Fruit fly (Drosophila melanogaster): ENCODE results near the gene CheA75a.

CheA75a gene

DNA sequence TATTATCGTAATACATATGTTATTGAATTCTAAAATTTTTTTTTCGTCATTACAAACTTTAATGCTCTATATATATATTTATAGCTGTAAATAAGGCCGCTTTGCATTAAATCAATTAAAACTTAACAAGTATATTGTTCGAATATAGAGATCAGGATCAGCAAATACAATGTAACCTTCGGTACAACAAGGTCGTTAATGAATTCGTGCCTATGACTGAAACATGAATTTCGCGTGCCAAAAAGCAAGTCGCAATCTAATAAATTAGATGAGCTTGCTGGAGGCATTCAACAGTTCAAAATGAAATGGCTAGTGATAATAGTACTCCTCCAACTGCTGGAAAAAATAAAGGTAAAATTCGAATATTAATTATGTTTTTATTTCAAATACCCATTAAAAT, at the start of gene CheA75a:
Gene CheA75a (plus strand): TSS at position 301 of the 400 bp plus-strand sequence.
- TF ChIP-seq CG8478 (optimal IDR thresholded peaks at IDR 0.05): no peak
- TF ChIP-seq CTCF (optimal IDR thresholded peaks at IDR 0.05): no peak

DNA sequence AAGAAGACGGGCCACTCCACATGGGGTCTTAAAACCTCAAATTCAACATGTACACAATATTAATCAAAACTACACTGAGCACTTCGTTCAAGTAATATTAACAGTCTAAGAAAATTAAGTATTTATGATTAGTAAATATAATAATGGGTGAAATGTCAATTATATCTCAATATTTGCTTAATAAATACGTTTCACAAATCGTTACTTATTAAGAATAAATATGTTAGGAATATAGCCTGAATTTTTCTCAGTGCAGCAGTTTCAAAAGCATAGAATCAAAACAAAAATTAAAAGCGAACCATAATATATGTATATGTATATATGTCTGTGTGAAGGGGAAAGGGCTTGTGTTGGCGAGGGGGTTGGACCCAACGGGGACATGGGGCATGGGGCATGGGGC, 47.9 kb upstream of the CheA75a start:
- no peak for TF ChIP-seq CG8478 (optimal IDR thresholded peaks at IDR 0.05)
- TF ChIP-seq CTCF (optimal IDR thresholded peaks at IDR 0.05): no peak

DNA sequence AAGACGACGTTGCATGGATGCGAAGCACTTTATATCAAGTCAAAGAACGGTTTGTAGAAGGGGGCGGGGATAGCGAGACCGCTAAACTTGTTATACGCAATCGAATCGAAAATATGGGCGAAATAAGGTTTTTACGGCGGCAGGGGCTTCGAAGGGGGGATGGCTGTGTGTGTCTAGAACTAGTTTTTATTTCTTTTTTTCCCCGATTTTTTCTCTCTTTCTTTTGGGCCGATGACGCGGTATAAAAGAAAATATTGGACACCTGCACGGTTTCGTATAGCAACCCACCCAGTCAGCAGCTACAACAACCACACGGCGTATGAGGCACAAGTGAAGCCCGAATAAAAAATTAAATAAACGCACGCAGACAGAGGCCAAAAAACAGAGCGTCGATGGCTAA, 47.5 kb upstream of the CheA75a start:
- TF ChIP-seq CG8478 (optimal IDR thresholded peaks at IDR 0.05): no peak

DNA sequence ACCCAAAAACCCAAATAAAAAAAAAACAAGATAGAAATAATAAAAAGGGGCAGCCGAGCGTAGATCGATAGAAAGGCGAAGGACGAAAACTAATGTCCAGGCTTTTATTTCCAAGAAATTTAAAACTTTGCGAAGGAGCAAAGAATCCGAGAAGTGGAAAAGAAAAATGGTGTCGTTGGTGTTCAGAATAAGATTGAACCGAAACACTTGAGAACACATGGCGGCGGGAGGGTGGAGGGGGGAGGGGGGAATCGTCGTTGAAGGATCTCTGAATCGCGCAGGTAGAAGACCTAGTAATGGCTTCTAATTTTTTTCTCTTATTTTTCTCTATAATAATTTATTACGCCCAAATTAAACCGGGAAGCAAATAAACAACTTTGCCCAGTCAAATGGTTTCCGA, 46.4 kb upstream of the CheA75a start:
- TF ChIP-seq CTCF (optimal IDR thresholded peaks at IDR 0.05) (no peak), CG8478 (optimal IDR thresholded peaks at IDR 0.05) (no peak)

DNA sequence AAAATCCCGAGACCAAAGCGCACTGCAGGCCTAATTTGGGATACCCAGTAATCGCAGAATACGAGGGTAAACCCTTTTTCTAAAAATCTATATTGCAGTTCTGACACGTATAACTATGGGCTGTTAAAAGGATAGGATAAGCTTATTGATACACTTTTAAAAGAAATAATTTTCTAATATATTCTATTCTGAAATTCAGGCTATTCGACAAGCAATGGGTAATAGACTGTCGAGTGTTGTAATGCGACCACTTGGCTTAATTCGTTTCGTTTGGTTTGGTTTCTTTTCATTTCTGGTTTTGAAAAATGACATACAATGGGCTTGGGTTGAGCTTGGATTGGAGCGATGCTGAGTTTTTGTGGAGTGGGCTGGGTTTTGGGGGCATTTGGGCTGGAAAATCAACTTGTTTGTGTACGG, 39.6 kb upstream of the CheA75a start:
- no peak for TF ChIP-seq CTCF (optimal IDR thresholded peaks at IDR 0.05)
- no peak for TF ChIP-seq CG8478 (optimal IDR thresholded peaks at IDR 0.05)

DNA sequence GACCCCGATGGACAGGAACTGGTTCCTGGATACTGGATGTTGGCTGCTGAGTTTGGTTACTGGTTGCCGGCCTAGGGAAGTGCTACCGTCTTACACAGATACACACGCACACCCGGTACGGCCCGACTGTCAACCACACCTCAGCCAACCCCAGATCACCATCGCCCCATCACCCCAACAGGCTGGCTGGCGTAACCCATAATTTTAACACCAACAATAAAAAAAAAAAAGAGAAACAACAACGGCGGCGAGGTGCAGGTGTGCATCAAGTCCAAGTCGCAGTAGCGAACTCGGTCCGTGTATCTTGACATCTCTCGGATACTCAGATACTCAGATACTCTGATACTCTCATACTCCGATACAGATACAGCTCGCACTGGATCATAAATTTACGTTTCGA, 38.1 kb upstream of the CheA75a start:
- TF ChIP-seq CG8478 (optimal IDR thresholded peaks at IDR 0.05) (no peak), CTCF (optimal IDR thresholded peaks at IDR 0.05) (no peak)

DNA sequence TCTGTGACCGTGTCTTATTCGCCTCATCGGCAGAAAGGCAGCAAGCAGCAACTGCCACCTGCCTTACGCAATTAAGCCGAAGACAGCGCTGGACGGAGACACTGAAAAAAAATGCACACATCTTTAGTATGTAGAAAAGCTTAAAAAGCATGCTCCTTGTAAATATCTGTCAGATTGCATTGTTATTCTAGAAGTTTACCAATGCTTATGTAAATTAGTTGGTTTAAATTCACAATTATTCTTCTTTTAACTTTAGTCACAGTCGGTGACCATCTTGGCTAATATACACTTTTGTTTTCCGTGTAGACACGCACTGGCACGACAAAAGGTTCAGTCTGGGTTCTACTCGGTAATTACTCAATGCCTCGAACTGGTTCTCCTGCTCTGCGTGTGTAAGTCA, 36.2 kb upstream of the CheA75a start:
- TF ChIP-seq CG8478 (optimal IDR thresholded peaks at IDR 0.05) (no peak), CTCF (optimal IDR thresholded peaks at IDR 0.05) (no peak)

DNA sequence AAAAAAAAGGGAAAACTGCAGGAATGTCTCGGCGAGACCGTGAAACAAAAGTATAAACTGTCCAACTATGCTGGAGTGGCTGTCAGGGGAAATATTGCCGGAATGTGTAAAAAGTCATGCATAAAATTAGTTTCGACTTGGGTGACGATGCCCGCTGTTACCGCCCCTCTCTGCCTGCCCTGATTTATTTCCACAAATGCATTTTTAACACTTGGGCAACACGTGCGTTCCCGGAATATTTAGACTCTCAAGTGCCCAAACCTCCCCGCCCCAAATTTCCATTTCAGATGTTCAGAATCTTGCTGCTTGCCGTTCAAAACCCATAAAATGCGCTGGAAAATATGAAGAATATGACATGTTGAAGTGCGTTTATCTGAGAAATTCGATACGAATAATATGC, 35.0 kb upstream of the CheA75a start:
- TF ChIP-seq CTCF (optimal IDR thresholded peaks at IDR 0.05) (no peak), CG8478 (optimal IDR thresholded peaks at IDR 0.05) (no peak)

DNA sequence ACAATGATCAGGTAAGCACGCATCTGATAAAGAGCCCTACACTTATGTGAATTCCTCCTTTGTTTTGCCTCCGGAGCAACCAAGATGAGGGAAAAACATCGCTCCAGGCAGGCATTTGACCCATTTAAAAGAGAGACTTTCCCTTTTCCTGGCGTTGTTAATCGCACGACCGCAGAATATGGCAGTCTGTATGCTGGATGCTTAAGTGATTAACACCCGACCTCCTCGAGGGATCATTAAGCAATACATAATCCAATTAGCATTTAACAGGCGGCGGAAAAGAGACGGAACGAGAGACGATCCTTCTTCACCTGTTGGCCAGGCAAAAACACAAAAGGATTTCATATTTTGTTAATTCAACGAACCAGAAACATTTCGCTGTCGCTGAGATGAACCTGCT, 33.4 kb upstream of the CheA75a start:
- no peak for TF ChIP-seq CTCF (optimal IDR thresholded peaks at IDR 0.05)
- no peak for TF ChIP-seq CG8478 (optimal IDR thresholded peaks at IDR 0.05)

DNA sequence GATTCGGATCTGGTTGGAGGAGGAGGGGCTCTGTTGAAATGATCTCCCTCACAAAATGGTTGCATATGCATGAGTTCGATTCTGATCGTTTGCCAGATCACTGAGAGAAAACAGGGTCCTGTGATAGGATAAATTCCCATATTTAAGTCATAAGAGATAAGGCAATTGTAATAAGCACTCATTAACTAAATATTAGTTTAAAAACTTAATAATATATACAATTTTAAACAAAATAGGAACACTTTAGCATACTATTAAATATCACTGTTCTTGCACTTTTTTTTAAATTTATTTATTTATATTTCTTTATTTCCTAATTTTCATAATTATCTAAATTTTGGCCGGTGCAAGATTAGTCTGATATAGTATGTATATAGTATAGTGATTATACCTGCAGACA, 32.5 kb upstream of the CheA75a start:
- no peak for TF ChIP-seq CTCF (optimal IDR thresholded peaks at IDR 0.05)
- no peak for TF ChIP-seq CG8478 (optimal IDR thresholded peaks at IDR 0.05)

DNA sequence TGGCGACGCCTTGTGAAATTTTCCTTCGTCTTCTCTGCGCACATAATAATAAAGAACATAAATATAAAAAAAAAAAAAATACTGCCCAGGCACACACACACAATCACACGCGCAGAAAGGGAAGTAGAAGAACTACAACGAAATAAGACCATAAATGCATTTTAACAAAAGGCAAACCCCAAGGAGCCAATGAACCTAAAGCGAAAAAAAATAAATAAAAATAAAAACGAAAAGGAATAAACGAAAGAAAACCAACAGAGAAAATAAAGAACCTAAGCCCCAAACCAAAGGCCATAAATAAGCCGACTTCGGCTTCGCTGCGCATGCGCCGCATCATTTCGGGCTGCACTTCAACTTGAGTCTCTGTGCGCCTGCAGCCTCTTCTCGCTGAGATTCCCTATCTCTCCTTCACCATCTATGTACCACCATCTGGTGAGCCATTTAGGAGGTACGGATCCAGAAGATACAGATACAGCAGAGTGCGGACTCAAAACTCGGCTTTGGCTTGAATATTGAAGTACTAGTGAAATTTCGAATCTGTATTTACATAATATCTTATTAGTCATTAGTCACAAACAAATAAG, 30.5 kb upstream of the CheA75a start:
- TF ChIP-seq CG8478 (optimal IDR thresholded peaks at IDR 0.05) (no peak), CTCF (optimal IDR thresholded peaks at IDR 0.05) (no peak)

DNA sequence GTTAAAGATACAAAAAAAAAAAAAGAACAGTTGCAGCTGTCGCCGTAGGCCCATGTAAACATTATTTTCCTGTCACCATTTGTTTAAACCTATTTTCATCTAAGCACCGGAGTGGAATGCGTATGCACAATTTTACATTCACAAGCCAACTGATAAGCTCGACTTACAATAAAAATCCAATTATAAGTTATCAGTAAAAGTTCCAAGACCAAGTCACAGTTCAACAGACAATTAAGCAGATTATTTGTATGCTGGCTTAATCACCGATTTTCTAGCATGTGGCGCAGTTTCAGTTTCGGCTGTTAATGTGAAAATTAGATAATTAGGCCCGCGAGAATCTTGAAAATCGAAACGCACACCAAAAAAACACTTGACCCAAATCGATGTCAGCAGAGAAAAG, 29.6 kb upstream of the CheA75a start:
- no peak for TF ChIP-seq CG8478 (optimal IDR thresholded peaks at IDR 0.05)
- no peak for TF ChIP-seq CTCF (optimal IDR thresholded peaks at IDR 0.05)

DNA sequence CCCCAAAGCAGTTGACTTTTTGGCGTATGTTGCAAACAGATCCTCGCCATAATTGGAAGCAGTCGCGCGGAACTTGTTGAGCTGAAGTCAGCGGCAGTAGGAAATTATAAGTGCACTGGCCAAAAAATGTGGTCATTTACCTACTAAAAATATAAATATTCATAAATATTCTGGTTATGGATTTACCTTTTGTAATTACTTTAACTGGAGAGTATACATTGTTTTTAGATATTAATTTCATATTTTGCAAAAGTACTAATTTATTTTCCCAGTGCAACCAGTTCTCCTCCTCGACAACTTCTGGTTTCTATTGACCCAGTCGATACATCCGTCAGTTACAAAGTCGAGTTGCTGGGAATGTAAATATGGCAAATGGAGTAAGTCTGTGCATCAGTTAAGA, 28.5 kb upstream of the CheA75a start:
- TF ChIP-seq CG8478 (optimal IDR thresholded peaks at IDR 0.05): no peak
- no peak for TF ChIP-seq CTCF (optimal IDR thresholded peaks at IDR 0.05)

DNA sequence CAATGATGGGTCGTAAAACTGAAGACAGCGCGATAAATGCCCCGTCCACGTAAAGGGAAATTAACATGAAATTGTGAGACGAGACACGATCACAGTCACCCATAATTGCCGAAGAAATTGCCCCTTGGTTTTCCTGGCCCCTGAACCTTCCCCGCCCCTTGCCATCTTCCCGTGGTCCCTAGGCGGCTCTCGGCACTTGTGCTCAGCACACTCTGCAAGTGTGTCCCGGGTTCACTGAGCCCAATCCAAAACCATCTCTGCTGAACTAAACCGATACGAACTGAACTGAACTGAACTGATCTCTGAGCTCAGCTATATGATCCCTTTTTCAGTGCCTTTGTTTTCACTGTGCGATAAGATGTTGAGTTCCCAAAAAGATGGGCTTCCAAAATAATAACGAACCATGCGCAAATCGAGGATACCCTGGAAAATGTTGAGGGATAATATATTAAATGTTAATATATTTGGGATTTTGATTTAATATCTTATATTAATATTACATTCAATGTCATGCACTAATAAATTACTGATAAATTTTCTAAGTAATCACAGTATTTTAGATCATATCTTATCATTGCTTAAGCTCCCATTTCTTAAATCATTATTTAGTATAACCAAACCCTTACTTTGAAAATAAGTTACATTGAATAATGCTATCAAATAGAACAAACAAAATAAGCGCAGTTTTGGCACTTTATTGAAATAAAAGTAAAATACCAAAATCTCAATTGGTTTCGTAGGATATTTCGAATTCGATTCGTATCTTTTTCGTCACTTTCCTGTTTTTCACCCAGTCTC, 27.1 kb upstream of the CheA75a start:
- TF ChIP-seq CG8478 (optimal IDR thresholded peaks at IDR 0.05): no peak
- no peak for TF ChIP-seq CTCF (optimal IDR thresholded peaks at IDR 0.05)

DNA sequence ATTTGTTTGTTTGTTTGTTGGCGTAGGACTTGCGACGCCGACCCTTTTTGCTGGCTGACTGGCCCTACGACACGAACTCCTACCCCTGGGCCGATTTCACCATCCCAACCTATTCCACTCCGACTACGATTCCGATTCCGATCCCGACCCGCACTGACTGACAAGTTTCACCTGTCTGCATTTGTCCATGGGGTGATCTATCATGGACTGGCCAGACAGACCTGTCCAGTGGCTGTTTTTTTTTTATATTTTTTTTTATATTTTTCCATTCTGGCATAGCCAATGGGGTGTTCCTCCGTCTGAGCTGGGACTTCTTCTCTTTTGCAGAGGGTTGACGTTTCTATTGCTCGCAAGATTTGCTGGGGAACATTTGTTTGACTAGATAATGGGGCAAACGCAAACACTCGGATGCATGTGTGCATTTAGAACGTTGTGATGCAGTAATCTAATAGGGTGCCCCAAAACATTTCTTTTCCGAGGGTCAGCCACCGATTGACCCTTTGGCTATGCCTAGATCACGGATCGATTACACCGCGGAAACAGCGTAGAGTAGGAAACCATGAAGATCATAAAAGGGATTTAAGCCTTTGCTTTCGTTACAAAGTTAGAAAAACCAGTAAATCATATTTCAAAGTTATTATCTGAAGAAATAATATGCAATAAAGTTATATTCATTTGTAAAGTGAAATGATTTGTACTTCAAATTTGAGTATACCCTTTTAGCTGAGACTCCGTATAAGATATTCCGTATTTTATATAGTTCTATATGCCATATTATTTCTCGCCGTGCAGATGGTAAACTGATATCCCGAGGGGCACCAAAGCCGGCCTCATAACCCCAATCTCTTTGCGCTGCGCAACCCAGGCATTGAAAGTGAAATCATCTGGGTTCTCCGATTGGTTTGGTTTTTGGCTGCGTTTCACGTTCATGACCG, 26.2 kb upstream of the CheA75a start:
- TF ChIP-seq CTCF (optimal IDR thresholded peaks at IDR 0.05) (no peak), CG8478 (optimal IDR thresholded peaks at IDR 0.05) (no peak)
